Worm (Caenorhabditis elegans): ENCODE measurements around the gene sra-37.

ce11 chrX:13936719-13937118 lies 43.6 kb upstream of the sra-37 start:
- no peak for TF ChIP-seq set-16 (GFP tag; IDR thresholded peaks at IDR 0.05)
- no peak for TF ChIP-seq ztf-11 (tag; optimal IDR thresholded peaks at IDR 0.05)
- TF ChIP-seq mep-1 (tag; optimal IDR thresholded peaks at IDR 0.05), result no peak
- no peak for TF ChIP-seq mdl-1 (tag; optimal IDR thresholded peaks at IDR 0.05)
- no peak for TF ChIP-seq egl-43 (GFP tag; IDR thresholded peaks at IDR 0.05)
- no peak for TF ChIP-seq ZK546.5 (tag; optimal IDR thresholded peaks at IDR 0.05)
- no peak for TF ChIP-seq lin-13 (GFP tag; optimal IDR thresholded peaks at IDR 0.05)
- TF ChIP-seq spr-1 (tag; optimal IDR thresholded peaks at IDR 0.05), result no peak
- no peak for TF ChIP-seq jun-1 (tag; optimal IDR thresholded peaks at IDR 0.05)
